Worm (Caenorhabditis elegans) whole organism, young adult: ENCODE measurements around the gene C06A1.3.

Experiments used
- B0336.3 ChIP-seq: fragments of 200-800 bp; sonication (Bioruptor generic); IDR thresholded peaks from 2 replicates; pipeline ENCODE4 v1.3.6; 2022; ENCODE audit warnings: missing genetic modification characterization, missing compliant biosample characterization
- D2030.7 ChIP-seq: fragments of 200-800 bp; sonication (Bioruptor generic); IDR thresholded peaks from 2 replicates; pipeline ENCODE4 v1.3.6; 2022; ENCODE audit warnings: missing genetic modification reagents, missing genetic modification characterization, missing compliant biosample characterization
- F10E7.11 ChIP-seq: sonication (generic microtip); optimal IDR thresholded peaks from 2 replicates; lab custom pipeline; 2017; ENCODE audit warnings: mild to moderate bottlenecking, missing genetic modification characterization, moderate library complexity, missing compliant biosample characterization
- F23B12.7 ChIP-seq: sonication (generic microtip); optimal IDR thresholded peaks from 2 replicates; lab custom pipeline; 2017; ENCODE audit warnings: missing genetic modification characterization, mild to moderate bottlenecking, missing compliant biosample characterization, antibody characterized with exemption, moderate library complexity; ENCODE audit not compliant: insufficient read depth
- F39B2.1 ChIP-seq: fragments of 200-800 bp; sonication (Bioruptor generic); IDR thresholded peaks from 2 replicates; pipeline ENCODE4 v1.3.6; 2022; ENCODE audit warnings: missing genetic modification reagents, missing genetic modification characterization, missing compliant biosample characterization
- F55B11.4 ChIP-seq: sonication (generic microtip); optimal IDR thresholded peaks from 2 replicates; lab custom pipeline; 2016; ENCODE audit warnings: missing compliant biosample characterization, missing genetic modification characterization, borderline replicate concordance; ENCODE audit not compliant: insufficient read depth
- T26A5.8 ChIP-seq: sonication (generic microtip); optimal IDR thresholded peaks from 2 replicates; lab custom pipeline; 2016; ENCODE audit warnings: missing genetic modification characterization, missing compliant biosample characterization
- ama-1 ChIP-seq, 3 experiments: fragments of 150-350 bp in 1 of 3; sonication (generic microtip) in 2 of 3; optimal IDR thresholded peaks; 2 replicates each; lab custom pipeline; 2014 to 2018; ENCODE audit warnings: missing biosample characterization in 2 of 3, missing genetic modification characterization in 2 of 3, missing genetic modification reagents in 2 of 3
- athp-1 ChIP-seq: sonication (generic microtip); optimal IDR thresholded peaks from 2 replicates; lab custom pipeline; 2017; ENCODE audit warnings: mild to moderate bottlenecking, missing genetic modification characterization, missing compliant biosample characterization
- attf-5 ChIP-seq: fragments of 200-800 bp; sonication (Bioruptor generic); optimal IDR thresholded peaks from 2 replicates; lab custom pipeline; 2018; ENCODE audit warnings: mild to moderate bottlenecking, missing genetic modification characterization, missing compliant biosample characterization
- bed-2 ChIP-seq: fragments of 200-800 bp; sonication (Bioruptor generic); IDR thresholded peaks from 2 replicates; pipeline ENCODE4 v1.3.6; 2022; ENCODE audit warnings: missing genetic modification reagents, missing genetic modification characterization, missing compliant biosample characterization
- ccch-3 ChIP-seq: fragments of 200-800 bp; sonication (Bioruptor generic); optimal IDR thresholded peaks from 2 replicates; lab custom pipeline; 2018; ENCODE audit warnings: mild to moderate bottlenecking, missing genetic modification characterization, missing compliant biosample characterization
- cebp-2 ChIP-seq: fragments of 200-800 bp; sonication (Bioruptor generic); IDR thresholded peaks from 2 replicates; pipeline ENCODE4 v1.3.6; 2022; ENCODE audit warnings: missing genetic modification characterization, missing compliant biosample characterization
- ceh-100 ChIP-seq: fragments of 200-800 bp; sonication (Bioruptor generic); IDR thresholded peaks from 2 replicates; pipeline ENCODE4 v1.3.6; 2022; ENCODE audit warnings: missing genetic modification reagents, missing genetic modification characterization, missing compliant biosample characterization
- ceh-40 ChIP-seq: fragments of 200-800 bp; sonication (Bioruptor generic); IDR thresholded peaks from 2 replicates; pipeline ENCODE4 v1.3.6; 2022; ENCODE audit warnings: missing genetic modification characterization, missing compliant biosample characterization
- ceh-58 ChIP-seq: fragments of 200-800 bp; sonication (Bioruptor generic); IDR thresholded peaks from 2 replicates; pipeline ENCODE4 v1.3.6; 2022; ENCODE audit warnings: missing genetic modification characterization, missing compliant biosample characterization
- ceh-91 ChIP-seq: fragments of 200-800 bp; sonication (Bioruptor generic); IDR thresholded peaks from 2 replicates; pipeline ENCODE4 v1.3.6; 2022; ENCODE audit warnings: missing genetic modification reagents, missing genetic modification characterization, missing compliant biosample characterization
- dox-1 ChIP-seq: fragments of 200-800 bp; sonication (Bioruptor generic); IDR thresholded peaks from 2 replicates; pipeline ENCODE4 v1.3.6; 2022; ENCODE audit warnings: missing genetic modification reagents, missing genetic modification characterization, missing compliant biosample characterization
- dpl-1 ChIP-seq: fragments of 150-350 bp; optimal IDR thresholded peaks from 2 replicates; lab custom pipeline; 2014; ENCODE audit warnings: missing biosample characterization, missing genetic modification reagents, missing genetic modification characterization
- egl-44 ChIP-seq: fragments of 200-800 bp; sonication (Bioruptor generic); IDR thresholded peaks from 2 replicates; pipeline ENCODE4 v1.3.6; 2022; ENCODE audit warnings: missing genetic modification reagents, missing genetic modification characterization, missing compliant biosample characterization
- fkh-3 ChIP-seq: sonication (generic microtip); optimal IDR thresholded peaks from 2 replicates; lab custom pipeline; 2016; ENCODE audit warnings: mild to moderate bottlenecking, missing genetic modification characterization, missing compliant biosample characterization
- gei-17 ChIP-seq: fragments of 200-800 bp; sonication (Bioruptor generic); optimal IDR thresholded peaks from 2 replicates; lab custom pipeline; 2018; ENCODE audit warnings: mild to moderate bottlenecking, missing genetic modification characterization, missing compliant biosample characterization
- hlh-26 ChIP-seq: fragments of 200-800 bp; sonication (Bioruptor generic); conservative IDR thresholded peaks from 2 replicates; pipeline ENCODE4 v1.3.6; 2022; ENCODE audit warnings: missing genetic modification reagents, missing genetic modification characterization, missing compliant biosample characterization
- hrde-1 ChIP-seq: sonication (generic microtip); optimal IDR thresholded peaks from 2 replicates; lab custom pipeline; 2016; ENCODE audit warnings: missing genetic modification characterization, mild to moderate bottlenecking, missing compliant biosample characterization, moderate library complexity, missing genotype, missing genetic modification reagents, borderline replicate concordance
- lag-1 ChIP-seq: fragments of 200-800 bp; sonication (Bioruptor generic); IDR thresholded peaks from 2 replicates; pipeline ENCODE4 v1.3.6; 2022; ENCODE audit warnings: missing genetic modification reagents, missing genetic modification characterization, missing compliant biosample characterization
- lin-40 ChIP-seq: sonication (generic microtip); optimal IDR thresholded peaks from 2 replicates; lab custom pipeline; 2016; ENCODE audit warnings: missing genetic modification characterization, mild to moderate bottlenecking, missing compliant biosample characterization, missing genotype, missing genetic modification reagents
- lin-54 ChIP-seq: fragments of 200-800 bp; sonication (Bioruptor generic); optimal IDR thresholded peaks from 2 replicates; lab custom pipeline; 2018; ENCODE audit warnings: mild to moderate bottlenecking, missing genetic modification characterization, missing compliant biosample characterization
- madf-3 ChIP-seq: fragments of 200-800 bp; sonication (Bioruptor generic); IDR thresholded peaks from 2 replicates; pipeline ENCODE4 v1.3.6; 2022; ENCODE audit warnings: missing genetic modification reagents, missing genetic modification characterization, missing compliant biosample characterization
- madf-8 ChIP-seq: fragments of 200-800 bp; sonication (Bioruptor generic); conservative IDR thresholded peaks from 2 replicates; pipeline ENCODE4 v1.3.6; 2022; ENCODE audit warnings: missing genetic modification reagents, missing genetic modification characterization, missing compliant biosample characterization
- mes-4 ChIP-seq: sonication (generic microtip); optimal IDR thresholded peaks from 2 replicates; lab custom pipeline; 2016; ENCODE audit warnings: missing genotype, missing genetic modification characterization, missing compliant biosample characterization
- nfya-1 ChIP-seq: sonication (generic microtip); optimal IDR thresholded peaks from 2 replicates; lab custom pipeline; 2017; ENCODE audit warnings: antibody characterized with exemption, missing compliant biosample characterization, missing genetic modification characterization, borderline replicate concordance; ENCODE audit not compliant: insufficient read depth
- nhr-120 ChIP-seq: fragments of 200-800 bp; sonication (Bioruptor generic); IDR thresholded peaks from 2 replicates; pipeline ENCODE4 v1.3.6; 2022; ENCODE audit warnings: missing genetic modification characterization, missing compliant biosample characterization
- nhr-80 ChIP-seq: sonication (generic microtip); optimal IDR thresholded peaks from 2 replicates; lab custom pipeline; 2016; ENCODE audit warnings: missing genetic modification characterization, missing compliant biosample characterization
- pbrm-1 ChIP-seq: fragments of 200-800 bp; sonication (Bioruptor generic); IDR thresholded peaks from 2 replicates; pipeline ENCODE4 v1.3.6; 2022; ENCODE audit warnings: missing genetic modification reagents, missing genetic modification characterization, missing compliant biosample characterization
- rec-8 ChIP-seq, 2 experiments: sonication (generic microtip); optimal IDR thresholded peaks; 2 replicates each; lab custom pipeline; 2016; ENCODE audit warnings: mild to moderate bottlenecking in 2 of 2, missing genetic modification characterization in 2 of 2, missing genetic modification reagents in 2 of 2, missing genotype in 2 of 2, missing biosample characterization in 1 of 2, missing compliant biosample characterization in 1 of 2, moderate library complexity in 1 of 2
- sdz-38 ChIP-seq: sonication (generic microtip); optimal IDR thresholded peaks from 2 replicates; lab custom pipeline; 2016; ENCODE audit warnings: missing genotype, missing genetic modification characterization, missing compliant biosample characterization
- sea-2 ChIP-seq: fragments of 200-800 bp; sonication (Bioruptor generic); IDR thresholded peaks from 2 replicates; pipeline ENCODE4 v1.3.6; 2022; ENCODE audit warnings: missing genetic modification characterization, missing compliant biosample characterization
- snpc-1.1 ChIP-seq: sonication (generic microtip); optimal IDR thresholded peaks from 2 replicates; lab custom pipeline; 2017; ENCODE audit warnings: missing genetic modification characterization, mild to moderate bottlenecking, missing compliant biosample characterization, antibody characterized with exemption, moderate library complexity, missing genotype, missing genetic modification reagents; ENCODE audit not compliant: insufficient read depth
- snpc-3.4 ChIP-seq: sonication (generic microtip); optimal IDR thresholded peaks from 2 replicates; lab custom pipeline; 2017; ENCODE audit warnings: missing genetic modification characterization, mild to moderate bottlenecking, missing compliant biosample characterization, antibody characterized with exemption, moderate library complexity, missing genotype, missing genetic modification reagents
- tbx-9 ChIP-seq: sonication (generic microtip); optimal IDR thresholded peaks from 2 replicates; lab custom pipeline; 2016; ENCODE audit warnings: borderline replicate concordance, missing genetic modification characterization, inconsistent platforms, missing compliant biosample characterization
- unc-130 ChIP-seq: sonication (generic microtip); optimal IDR thresholded peaks from 2 replicates; lab custom pipeline; 2016; ENCODE audit warnings: missing genetic modification reagents, missing genetic modification characterization, missing compliant biosample characterization
- xnd-1 ChIP-seq: sonication (generic microtip); optimal IDR thresholded peaks from 2 replicates; lab custom pipeline; 2016; ENCODE audit warnings: missing genotype, missing genetic modification reagents, missing genetic modification characterization, missing compliant biosample characterization
- zfh-2 ChIP-seq: fragments of 200-800 bp; sonication (Bioruptor generic); conservative IDR thresholded peaks from 2 replicates; pipeline ENCODE4 v1.3.6; 2022; ENCODE audit warnings: missing genetic modification reagents, missing genetic modification characterization, missing compliant biosample characterization
- zim-3 ChIP-seq: sonication (generic microtip); optimal IDR thresholded peaks from 2 replicates; lab custom pipeline; 2017; ENCODE audit warnings: mild to moderate bottlenecking, missing genetic modification characterization, moderate library complexity, missing compliant biosample characterization
- ztf-18 ChIP-seq: sonication (generic microtip); optimal IDR thresholded peaks from 2 replicates; lab custom pipeline; 2016; ENCODE audit warnings: missing genotype, mild to moderate bottlenecking, missing genetic modification characterization, missing compliant biosample characterization
- ztf-25 ChIP-seq: fragments of 200-800 bp; sonication (Bioruptor generic); IDR thresholded peaks from 2 replicates; pipeline ENCODE4 v1.3.6; 2022; ENCODE audit warnings: missing genetic modification reagents, missing genetic modification characterization, missing compliant biosample characterization

Gene C06A1.3

ce11 chrII:10547803-10548693, 24.0 kb upstream of the C06A1.3 start (continued):
- TF ChIP-seq ztf-25 (GFP tag; lab: Robert Waterston, UW) (0 out of 2 replicates have a peak, but pooled peaks have one; percentile 49), F39B2.1 (GFP tag; lab: Robert Waterston, UW) (no peak), zfh-2 (GFP tag; lab: Robert Waterston, UW) (no peak), F55B11.4 (tag; lab: Kevin White, UChicago) (no peak), unc-130 (GFP tag; lab: Kevin White, UChicago) (no peak), athp-1 (tag; lab: Kevin White, UChicago) (no peak), bed-2 (GFP tag; lab: Robert Waterston, UW) (no peak), ama-1 (optimal IDR thresholded peaks at IDR 0.05; lab: Kevin White, UChicago) (peak; percentile 94), ama-1 (GFP tag; optimal IDR thresholded peaks at IDR 0.05; lab: Kevin White, UChicago) (peak in 1 of 2 experiments; percentile 9), lin-40 (no peak), dpl-1 (no peak), dox-1 (GFP tag; lab: Robert Waterston, UW) (peak; percentile 37; the same call in 1 of the 2 replicates), sea-2 (GFP tag; lab: Robert Waterston, UW) (no peak), madf-8 (GFP tag; lab: Robert Waterston, UW) (no peak), ccch-3 (GFP tag; lab: Kevin White, UChicago) (no peak), egl-44 (GFP tag; lab: Robert Waterston, UW) (no peak), lag-1 (GFP tag; lab: Robert Waterston, UW) (no peak), pbrm-1 (GFP tag; lab: Robert Waterston, UW) (no peak), nfya-1 (no peak), hlh-26 (no peak), ztf-18 (no peak), ceh-58 (GFP tag; lab: Robert Waterston, UW) (no peak), madf-3 (no peak), F10E7.11 (tag; lab: Kevin White, UChicago) (no peak), hrde-1 (tag; lab: Kevin White, UChicago) (no peak), snpc-1.1 (tag; lab: Kevin White, UChicago) (no peak), ceh-91 (GFP tag; lab: Robert Waterston, UW) (no peak), T26A5.8 (no peak), F23B12.7 (tag; lab: Kevin White, UChicago) (no peak), rec-8 (tag; optimal IDR thresholded peaks at IDR 0.05; lab: Kevin White, UChicago) (no peak), fkh-3 (no peak), ceh-40 (GFP tag; lab: Robert Waterston, UW) (no peak; the same call in 1 of the 2 replicates), cebp-2 (GFP tag; lab: Robert Waterston, UW) (no peak; the same call in 1 of the 2 replicates), zim-3 (tag; lab: Kevin White, UChicago) (peak; percentile 15), nhr-120 (GFP tag; lab: Robert Waterston, UW) (no peak), gei-17 (no peak), tbx-9 (tag; lab: Kevin White, UChicago) (no peak), lin-54 (GFP tag; lab: Kevin White, UChicago) (no peak), ceh-100 (GFP tag; lab: Robert Waterston, UW) (0 out of 2 replicates have a peak, but pooled peaks have one; percentile 9), nhr-80 (tag; lab: Kevin White, UChicago) (no peak), B0336.3 (0 out of 2 replicates have a peak, but pooled peaks have one; percentile 3), D2030.7 (no peak), snpc-3.4 (peak; percentile 11), xnd-1 (tag; lab: Kevin White, UChicago) (no peak), mes-4 (tag; lab: Kevin White, UChicago) (no peak), attf-5 (no peak), sdz-38 (tag; lab: Kevin White, UChicago) (no peak)
